Comparison of ENCODE assay signal across 1 fruit fly cellular context in the genomic region with DNA sequence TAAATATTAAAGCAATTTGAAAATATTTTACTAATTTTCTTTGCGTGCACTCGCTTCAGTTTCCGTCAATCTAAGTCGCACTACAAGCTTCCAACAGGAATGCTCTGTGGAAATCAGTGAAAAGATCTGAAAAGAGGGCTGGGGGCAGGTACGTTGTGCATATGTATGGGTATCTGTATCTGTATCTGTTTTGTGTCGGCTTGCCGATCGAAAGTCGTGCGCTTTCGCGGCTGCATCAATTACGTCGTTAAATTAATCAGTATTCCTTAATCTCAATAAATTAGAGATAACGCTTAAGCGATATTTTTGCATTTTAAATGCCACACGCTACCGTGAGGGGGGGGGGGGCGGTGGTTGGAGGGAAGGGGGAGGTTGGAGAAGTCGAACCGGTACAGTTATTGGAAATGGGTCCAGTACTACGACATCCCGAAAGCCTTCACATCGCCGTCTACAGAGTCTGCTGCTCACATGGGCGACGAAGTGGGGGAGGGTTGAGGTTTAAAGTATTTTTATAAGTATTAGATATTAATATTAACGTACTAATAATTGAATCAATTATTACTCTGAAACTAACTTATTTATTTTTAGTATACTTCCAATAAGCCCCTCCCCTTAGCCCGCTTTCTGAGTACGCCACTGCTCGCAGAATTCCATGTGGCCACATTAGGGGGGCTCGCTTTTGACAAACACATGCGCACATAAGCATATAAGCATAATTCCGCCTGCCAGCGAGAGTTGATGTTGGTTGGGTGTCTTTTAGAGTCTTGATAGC.
A peak's percentile ranks its signal among the peaks of the same experiment; 100 is the strongest.
TF ChIP-seq lines count a peak whose summit lies in the region.

No protein-coding gene starts in this region.

TF ChIP-seq in whole organism, embryonic, 481 proteins besides CTCF, POLR2A, EP300 and RAD21 (continued from another document and continues in another):
- TF ChIP-seq CG2678 (tag; optimal IDR thresholded peaks at IDR 0.05; lab: Kevin White, UChicago) (peak; percentile 98), GATAe (GFP tag; conservative IDR thresholded peaks at IDR 0.05; lab: Robert Waterston, UW) (peak; percentile 94), CG7357 (GFP tag; IDR thresholded peaks at IDR 0.05; lab: Robert Waterston, UW) (peak; percentile 92), otp (GFP tag; IDR thresholded peaks at IDR 0.05; lab: Robert Waterston, UW) (peak; percentile 97), Dbx (GFP tag; IDR thresholded peaks at IDR 0.05; lab: Robert Waterston, UW) (peak; percentile 99), Lpt (GFP tag; optimal IDR thresholded peaks at IDR 0.05; lab: Kevin White, UChicago) (no peak), CG2889 (GFP tag; IDR thresholded peaks at IDR 0.05; lab: Robert Waterston, UW) (peak; percentile 98), ems (GFP tag; optimal IDR thresholded peaks at IDR 0.05; lab: Kevin White, UChicago) (peak; percentile 89), B-H2 (GFP tag; optimal IDR thresholded peaks at IDR 0.05; lab: Kevin White, UChicago) (peak; percentile 88), CG17385 (GFP tag; optimal IDR thresholded peaks at IDR 0.05; lab: Kevin White, UChicago) (peak; percentile 93), CrebB (tag; optimal IDR thresholded peaks at IDR 0.05; lab: Kevin White, UChicago) (peak; percentile 96), Rx (GFP tag; IDR thresholded peaks at IDR 0.05; lab: Robert Waterston, UW) (peak; percentile 94), Ets97D (GFP tag; optimal IDR thresholded peaks at IDR 0.05; lab: Kevin White, UChicago) (peak; percentile 57), CG17186 (GFP tag; optimal IDR thresholded peaks at IDR 0.05; lab: Kevin White, UChicago) (peak; percentile 82), CG30431 (GFP tag; optimal IDR thresholded peaks at IDR 0.05; lab: Kevin White, UChicago) (peak; percentile 90), sens (GFP tag; lab: Kevin White, UChicago) (peak; percentile 96), CHES-1-like (GFP tag; optimal IDR thresholded peaks at IDR 0.05; lab: Kevin White, UChicago) (peak; percentile 76), twi (tag; optimal IDR thresholded peaks at IDR 0.05; lab: Kevin White, UChicago) (peak; percentile 91), sr (GFP tag; IDR thresholded peaks at IDR 0.05; lab: Robert Waterston, UW) (peak; percentile 92), ttk (GFP tag; IDR thresholded peaks at IDR 0.05; lab: Robert Waterston, UW) (peak; percentile 97), CG10565 (GFP tag; optimal IDR thresholded peaks at IDR 0.05; lab: Kevin White, UChicago) (peak; percentile 20), CG15073 (GFP tag; optimal IDR thresholded peaks at IDR 0.05; lab: Kevin White, UChicago) (peak; percentile 59), CG6272 (GFP tag; IDR thresholded peaks at IDR 0.05; lab: Robert Waterston, UW) (peak; percentile 96), zen2 (GFP tag; IDR thresholded peaks at IDR 0.05; lab: Robert Waterston, UW; ENCODE audit: partially characterized antibody) (no peak), CG43689 (GFP tag; IDR thresholded peaks at IDR 0.05; lab: Robert Waterston, UW) (peak; percentile 95), Dll (GFP tag; IDR thresholded peaks at IDR 0.05; lab: Robert Waterston, UW; ENCODE audit: partially characterized antibody) (no peak), ase (GFP tag; IDR thresholded peaks at IDR 0.05; lab: Robert Waterston, UW) (peak; percentile 97), CG4617 (GFP tag; optimal IDR thresholded peaks at IDR 0.05; lab: Kevin White, UChicago; ENCODE audit: borderline replicate concordance) (peak; percentile 88), bsh (GFP tag; optimal IDR thresholded peaks at IDR 0.05; lab: Kevin White, UChicago) (peak; percentile 75 to 97), dm (GFP tag; optimal IDR thresholded peaks at IDR 0.05; lab: Kevin White, UChicago) (peak; percentile 74), sens-2 (GFP tag; IDR thresholded peaks at IDR 0.05; lab: Robert Waterston, UW) (peak; percentile 91), CG5180 (GFP tag; optimal IDR thresholded peaks at IDR 0.05; lab: Kevin White, UChicago) (peak; percentile 89), wor (GFP tag; IDR thresholded peaks at IDR 0.05; lab: Robert Waterston, UW) (peak; percentile 95), CG3163 (GFP tag; optimal IDR thresholded peaks at IDR 0.05; lab: Kevin White, UChicago) (peak; percentile 36), sqz (GFP tag; optimal IDR thresholded peaks at IDR 0.05; lab: Kevin White, UChicago) (peak; percentile 87), CG3407 (GFP tag; optimal IDR thresholded peaks at IDR 0.05; lab: Kevin White, UChicago) (peak; percentile 93), slou (GFP tag; optimal IDR thresholded peaks at IDR 0.05; lab: Kevin White, UChicago) (peak; percentile 90), CG15269 (tag; optimal IDR thresholded peaks at IDR 0.05; lab: Kevin White, UChicago) (peak; percentile 98), CG10654 (GFP tag; optimal IDR thresholded peaks at IDR 0.05; lab: Kevin White, UChicago) (peak; percentile 94), Dip2 (GFP tag; IDR thresholded peaks at IDR 0.05; lab: Robert Waterston, UW) (peak; percentile 72), CG8765 (GFP tag; IDR thresholded peaks at IDR 0.05; lab: Robert Waterston, UW) (peak; percentile 84), mam (GFP tag; optimal IDR thresholded peaks at IDR 0.05; lab: Kevin White, UChicago) (peak; percentile 92), CG17328 (GFP tag; IDR thresholded peaks at IDR 0.05; lab: Robert Waterston, UW) (peak; percentile 96), exex (tag; optimal IDR thresholded peaks at IDR 0.05; lab: Kevin White, UChicago) (peak; percentile 86), Dek (tag; optimal IDR thresholded peaks at IDR 0.05; lab: Kevin White, UChicago) (peak; percentile 98), nau (GFP tag; optimal IDR thresholded peaks at IDR 0.05; lab: Kevin White, UChicago) (peak; percentile 96), Max (GFP tag; optimal IDR thresholded peaks at IDR 0.05; lab: Kevin White, UChicago) (peak; percentile 91), hkb (optimal IDR thresholded peaks at IDR 0.05; lab: Kevin White, UChicago) (no peak), hkb (GFP tag; IDR thresholded peaks at IDR 0.05; lab: Robert Waterston, UW) (peak; percentile 97), CG17568 (GFP tag; optimal IDR thresholded peaks at IDR 0.05; lab: Kevin White, UChicago) (peak; percentile 95), phol (tag; optimal IDR thresholded peaks at IDR 0.05; lab: Kevin White, UChicago) (peak; percentile 95), inv (GFP tag; IDR thresholded peaks at IDR 0.05; lab: Robert Waterston, UW; ENCODE audit: partially characterized antibody) (no peak), CG10543 (GFP tag; optimal IDR thresholded peaks at IDR 0.05; lab: Kevin White, UChicago) (peak; percentile 86), CG4360 (GFP tag; IDR thresholded peaks at IDR 0.05; lab: Robert Waterston, UW) (peak; percentile 74), CG17829 (tag; optimal IDR thresholded peaks at IDR 0.05; lab: Kevin White, UChicago) (peak; percentile 95), CG14441 (GFP tag; IDR thresholded peaks at IDR 0.05; lab: Robert Waterston, UW) (peak; percentile 99), nmo (GFP tag; optimal IDR thresholded peaks at IDR 0.05; lab: Kevin White, UChicago) (peak; percentile 97), CG10267 (tag; optimal IDR thresholded peaks at IDR 0.05; lab: Kevin White, UChicago) (peak; percentile 89), nom (GFP tag; optimal IDR thresholded peaks at IDR 0.05; lab: Kevin White, UChicago) (peak; percentile 81), Stat92E (GFP tag; optimal IDR thresholded peaks at IDR 0.05; lab: Kevin White, UChicago) (no peak), CG18262 (tag; optimal IDR thresholded peaks at IDR 0.05; lab: Kevin White, UChicago) (peak; percentile 91), Eip74EF (GFP tag; optimal IDR thresholded peaks at IDR 0.05; lab: Kevin White, UChicago) (peak in 1 of 2 experiments; percentile 96), kah (GFP tag; optimal IDR thresholded peaks at IDR 0.05; lab: Kevin White, UChicago) (peak; percentile 92), CG30020 (tag; optimal IDR thresholded peaks at IDR 0.05; lab: Kevin White, UChicago) (peak; percentile 66), CG8944 (GFP tag; optimal IDR thresholded peaks at IDR 0.05; lab: Kevin White, UChicago) (peak; percentile 72), ssp (GFP tag; IDR thresholded peaks at IDR 0.05; lab: Robert Waterston, UW) (peak; percentile 92), hth (optimal IDR thresholded peaks at IDR 0.05; lab: Kevin White, UChicago) (no peak), Pdp1 (GFP tag; optimal IDR thresholded peaks at IDR 0.05; lab: Kevin White, UChicago) (peak; percentile 73 to 81), CG8359 (GFP tag; optimal IDR thresholded peaks at IDR 0.05; lab: Kevin White, UChicago; ENCODE audit: borderline replicate concordance) (peak; percentile 86), CG34224 (GFP tag; IDR thresholded peaks at IDR 0.05; lab: Robert Waterston, UW; ENCODE audit: partially characterized antibody) (no peak), ro (GFP tag; IDR thresholded peaks at IDR 0.05; lab: Robert Waterston, UW) (peak; percentile 96), vvl (GFP tag; IDR thresholded peaks at IDR 0.05; lab: Robert Waterston, UW) (peak; percentile 99), Sox102F (GFP tag; optimal IDR thresholded peaks at IDR 0.05; lab: Kevin White, UChicago) (peak; percentile 99), CG31224 (GFP tag; IDR thresholded peaks at IDR 0.05; lab: Robert Waterston, UW) (peak; percentile 97), CG6654 (GFP tag; optimal IDR thresholded peaks at IDR 0.05; lab: Kevin White, UChicago) (peak; percentile 88), gem (tag; optimal IDR thresholded peaks at IDR 0.05; lab: Kevin White, UChicago) (peak; percentile 97), Hmr (GFP tag; optimal IDR thresholded peaks at IDR 0.05; lab: Kevin White, UChicago) (peak; percentile 98), insv (GFP tag; optimal IDR thresholded peaks at IDR 0.05; lab: Kevin White, UChicago) (peak in 1 of 2 experiments; percentile 59), Vsx1 (GFP tag; optimal IDR thresholded peaks at IDR 0.05; lab: Kevin White, UChicago) (peak; percentile 92), zfh2 (GFP tag; optimal IDR thresholded peaks at IDR 0.05; lab: Kevin White, UChicago) (peak; percentile 93), CG4404 (GFP tag; IDR thresholded peaks at IDR 0.05; lab: Robert Waterston, UW) (peak; percentile 94), CG9932 (GFP tag; IDR thresholded peaks at IDR 0.05; lab: Robert Waterston, UW) (peak; percentile 100), abd-A (tag; optimal IDR thresholded peaks at IDR 0.05; lab: Kevin White, UChicago) (peak; percentile 83), usp (GFP tag; optimal IDR thresholded peaks at IDR 0.05; lab: Kevin White, UChicago) (no peak), chinmo (GFP tag; IDR thresholded peaks at IDR 0.05; lab: Robert Waterston, UW; ENCODE audit: partially characterized antibody) (0 out of 4 replicates have a peak, but pooled peaks have one; percentile 7), Dref (GFP tag; IDR thresholded peaks at IDR 0.05; lab: Robert Waterston, UW) (no peak; the same call in 1 of the 2 replicates), Ssrp (tag; optimal IDR thresholded peaks at IDR 0.05; lab: Kevin White, UChicago) (peak; percentile 96), crol (GFP tag; IDR thresholded peaks at IDR 0.05; lab: Robert Waterston, UW) (peak; percentile 78), Side (GFP tag; optimal IDR thresholded peaks at IDR 0.05; lab: Kevin White, UChicago) (peak; percentile 43), CG11398 (GFP tag; optimal IDR thresholded peaks at IDR 0.05; lab: Kevin White, UChicago) (peak; percentile 36), ap (GFP tag; IDR thresholded peaks at IDR 0.05; lab: Robert Waterston, UW) (peak; percentile 97), CG15601 (tag; optimal IDR thresholded peaks at IDR 0.05; lab: Kevin White, UChicago) (peak; percentile 93), NFAT (GFP tag; IDR thresholded peaks at IDR 0.05; lab: Robert Waterston, UW) (peak; percentile 98), CG2199 (GFP tag; IDR thresholded peaks at IDR 0.05; lab: Robert Waterston, UW) (peak; percentile 97), Rfx (GFP tag; IDR thresholded peaks at IDR 0.05; lab: Robert Waterston, UW) (peak; percentile 99), esg (GFP tag; conservative IDR thresholded peaks at IDR 0.05; lab: Robert Waterston, UW) (peak; percentile 97), trem (tag; optimal IDR thresholded peaks at IDR 0.05; lab: Kevin White, UChicago) (peak; percentile 84), repo (GFP tag; optimal IDR thresholded peaks at IDR 0.05; lab: Kevin White, UChicago) (peak; percentile 59), CG30403 (GFP tag; optimal IDR thresholded peaks at IDR 0.05; lab: Kevin White, UChicago) (peak; percentile 96), Taf1 (GFP tag; IDR thresholded peaks at IDR 0.05; lab: Robert Waterston, UW) (peak; percentile 98), sob (GFP tag; IDR thresholded peaks at IDR 0.05; lab: Robert Waterston, UW) (peak; percentile 98), B-H1 (GFP tag; IDR thresholded peaks at IDR 0.05; lab: Robert Waterston, UW) (peak; percentile 95), dysf (GFP tag; IDR thresholded peaks at IDR 0.05; lab: Robert Waterston, UW) (peak; percentile 99), Kr (GFP tag; optimal IDR thresholded peaks at IDR 0.05; lab: Kevin White, UChicago) (no peak), CG2116 (GFP tag; optimal IDR thresholded peaks at IDR 0.05; lab: Kevin White, UChicago) (peak; percentile 63), CG13424 (tag; optimal IDR thresholded peaks at IDR 0.05; lab: Kevin White, UChicago) (peak; percentile 97), ERR (GFP tag; optimal IDR thresholded peaks at IDR 0.05; lab: Kevin White, UChicago) (peak; percentile 67), az2 (GFP tag; optimal IDR thresholded peaks at IDR 0.05; lab: Kevin White, UChicago) (peak; percentile 95), CG6683 (GFP tag; optimal IDR thresholded peaks at IDR 0.05; lab: Kevin White, UChicago) (peak; percentile 95), ab (GFP tag; optimal IDR thresholded peaks at IDR 0.05; lab: Kevin White, UChicago) (peak; percentile 67), lola (GFP tag; optimal IDR thresholded peaks at IDR 0.05; lab: Kevin White, UChicago) (peak in 1 of 3 experiments; percentile 77), NK7.1 (GFP tag; optimal IDR thresholded peaks at IDR 0.05; lab: Kevin White, UChicago) (peak; percentile 63), CG11456 (GFP tag; IDR thresholded peaks at IDR 0.05; lab: Robert Waterston, UW) (peak; percentile 99), D19B (GFP tag; optimal IDR thresholded peaks at IDR 0.05; lab: Kevin White, UChicago) (peak; percentile 94), aop (GFP tag; IDR thresholded peaks at IDR 0.05; lab: Robert Waterston, UW) (peak; percentile 85), CG13296 (GFP tag; optimal IDR thresholded peaks at IDR 0.05; lab: Kevin White, UChicago) (peak; percentile 96), row (GFP tag; IDR thresholded peaks at IDR 0.05; lab: Robert Waterston, UW) (peak; percentile 98), Camta (GFP tag; optimal IDR thresholded peaks at IDR 0.05; lab: Kevin White, UChicago) (peak; percentile 58), CG15696 (tag; optimal IDR thresholded peaks at IDR 0.05; lab: Kevin White, UChicago) (peak; percentile 76), CG4707 (GFP tag; optimal IDR thresholded peaks at IDR 0.05; lab: Kevin White, UChicago) (peak; percentile 87), CG10979 (tag; optimal IDR thresholded peaks at IDR 0.05; lab: Kevin White, UChicago) (peak; percentile 93), CG32772 (GFP tag; IDR thresholded peaks at IDR 0.05; lab: Robert Waterston, UW) (peak; percentile 97)
